Worm (Caenorhabditis elegans) whole organism, L1 larva: Measurements from ENCODE around the gene clec-125.
"Not testable (repeated sequence)": the region's sequence is repeated elsewhere in the genome, so short reads cannot be mapped to it uniquely, and the experiment has no call there.

Experiments
- lin-39 ChIP-seq: fragments of 150-350 bp; optimal IDR thresholded peaks from 2 replicates; lab custom pipeline; 2014; ENCODE audit warnings: missing biosample characterization, missing genetic modification reagents, missing genetic modification characterization
- lsy-2 ChIP-seq, 2 experiments: fragments of 150-350 bp; optimal IDR thresholded peaks; 2 replicates each; lab custom pipeline; 2014; ENCODE audit warnings: missing biosample characterization in 2 of 2, missing genetic modification characterization in 2 of 2
- pax-3 ChIP-seq: fragments of 200-800 bp; sonication (Bioruptor generic); optimal IDR thresholded peaks from 2 replicates; lab custom pipeline; 2018; ENCODE audit warnings: mild to moderate bottlenecking, missing genetic modification characterization, moderate library complexity, missing compliant biosample characterization

DNA sequence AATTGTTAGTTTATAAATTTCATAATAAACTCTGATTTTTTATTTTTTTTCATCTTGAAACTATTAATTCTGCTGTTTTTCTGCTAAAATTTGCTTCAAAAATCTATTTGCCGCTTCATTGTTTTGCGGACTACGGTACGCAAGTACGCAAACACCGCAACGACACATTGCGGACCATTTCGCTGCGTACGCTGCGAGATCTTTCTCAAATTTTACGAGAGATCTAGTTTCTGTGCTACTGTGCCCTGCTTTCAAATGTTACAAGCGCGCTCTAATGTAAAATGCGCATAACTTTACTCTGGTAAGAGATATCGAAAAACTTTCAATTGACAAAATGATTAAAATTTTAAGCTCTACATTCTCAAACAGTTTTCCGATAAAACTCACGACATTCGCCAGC, 7.7 kb downstream of the clec-125 start:
- not testable (repeated sequence) for TF ChIP-seq lin-39 (tag; lab: Kevin White, UChicago)
- peak; percentile 77 for TF ChIP-seq pax-3 (tag; lab: Kevin White, UChicago)
- TF ChIP-seq lsy-2 (tag; optimal IDR thresholded peaks at IDR 0.05; lab: Kevin White, UChicago), result peak; percentile 94 to 97
